Worm (Caenorhabditis elegans) whole organism, L1 larva: ENCODE data around the gene oac-14.

Source experiments
- C16A3.4 ChIP-seq: fragments of 150-350 bp; optimal IDR thresholded peaks from 2 replicates; lab custom pipeline; 2014; ENCODE audit warnings: missing biosample characterization, missing genetic modification characterization
- alr-1 ChIP-seq: fragments of 200-800 bp; sonication (Bioruptor generic); optimal IDR thresholded peaks from 2 replicates; lab custom pipeline; 2018; ENCODE audit warnings: borderline replicate concordance, mild to moderate bottlenecking, missing genetic modification characterization, missing compliant biosample characterization
- aly-2 ChIP-seq: fragments of 150-350 bp; optimal IDR thresholded peaks from 2 replicates; lab custom pipeline; 2014; ENCODE audit warnings: missing biosample characterization, missing genetic modification characterization
- ceh-8 ChIP-seq: fragments of 200-800 bp; sonication (Bioruptor generic); optimal IDR thresholded peaks from 2 replicates; lab custom pipeline; 2018; ENCODE audit warnings: mild to moderate bottlenecking, missing genetic modification characterization, moderate library complexity, missing compliant biosample characterization
- ceh-82 ChIP-seq, 3 experiments: fragments of 150-350 bp in 1 of 3; sonication (generic microtip) in 2 of 3; optimal IDR thresholded peaks; 2 replicates each; lab custom pipeline; 2014 to 2017; ENCODE audit warnings: missing biosample characterization in 3 of 3, missing genetic modification characterization in 3 of 3
- ceh-88 ChIP-seq: fragments of 200-800 bp; sonication (Bioruptor generic); IDR thresholded peaks from 2 replicates; pipeline ENCODE4 v1.3.6; 2022; ENCODE audit warnings: missing genetic modification characterization, missing compliant biosample characterization
- ceh-90 ChIP-seq: sonication (generic microtip); optimal IDR thresholded peaks from 2 replicates; lab custom pipeline; 2016; ENCODE audit warnings: missing genetic modification characterization, missing compliant biosample characterization
- ces-1 ChIP-seq: fragments of 150-350 bp; optimal IDR thresholded peaks from 2 replicates; lab custom pipeline; 2014; ENCODE audit warnings: missing biosample characterization, missing genetic modification reagents, missing genetic modification characterization
- dpl-1 ChIP-seq, 3 experiments: fragments of 150-350 bp in 2 of 3; sonication (generic microtip) in 1 of 3; optimal IDR thresholded peaks; 2 replicates each; lab custom pipeline; 2014 to 2017; ENCODE audit warnings: missing biosample characterization in 3 of 3, missing genetic modification characterization in 3 of 3, missing genetic modification reagents in 3 of 3
- efl-1 ChIP-seq, 4 experiments: fragments of 150-350 bp; optimal IDR thresholded peaks in 3 of 4; peaks in 1 of 4; 1 replicate in 1 of 4; 2 replicates in 3 of 4; lab custom pipeline; 2014; ENCODE audit warnings: missing biosample characterization in 2 of 4, missing genetic modification characterization in 2 of 4, missing genetic modification reagents in 2 of 4
- egl-13 ChIP-seq: sonication (generic microtip); optimal IDR thresholded peaks from 2 replicates; lab custom pipeline; 2016; ENCODE audit warnings: missing genotype, missing genetic modification reagents, missing genetic modification characterization, missing compliant biosample characterization
- egl-27 ChIP-seq, 2 experiments: fragments of 150-350 bp in 1 of 2; sonication (generic microtip); optimal IDR thresholded peaks; 3 replicates each; lab custom pipeline; 2017 to 2018; ENCODE audit warnings: missing biosample characterization in 2 of 2, missing genetic modification characterization in 2 of 2, missing genetic modification reagents in 2 of 2
- elt-2 ChIP-seq: sonication (generic microtip); optimal IDR thresholded peaks from 2 replicates; lab custom pipeline; 2016; ENCODE audit warnings: missing genetic modification characterization, mild to moderate bottlenecking, inconsistent platforms, missing compliant biosample characterization, missing genetic modification reagents
- ets-5 ChIP-seq: fragments of 200-800 bp; sonication (Bioruptor generic); IDR thresholded peaks from 2 replicates; pipeline ENCODE4 v1.3.6; 2022; ENCODE audit warnings: missing genetic modification characterization, missing compliant biosample characterization
- fkh-10 ChIP-seq: sonication (generic microtip); optimal IDR thresholded peaks from 2 replicates; lab custom pipeline; 2017; ENCODE audit warnings: missing biosample characterization, missing genetic modification reagents, missing genetic modification characterization
- fkh-8 ChIP-seq: sonication (generic microtip); optimal IDR thresholded peaks from 2 replicates; lab custom pipeline; 2016; ENCODE audit warnings: mild to moderate bottlenecking, missing genetic modification characterization, missing compliant biosample characterization
- isw-1 ChIP-seq: fragments of 200-800 bp; sonication (Bioruptor generic); IDR thresholded peaks from 2 replicates; pipeline ENCODE4 v1.3.6; 2022; ENCODE audit warnings: missing genetic modification characterization, missing compliant biosample characterization
- lin-14 ChIP-seq: fragments of 200-800 bp; sonication (Bioruptor generic); optimal IDR thresholded peaks from 2 replicates; lab custom pipeline; 2018; ENCODE audit warnings: mild to moderate bottlenecking, missing genetic modification characterization, moderate library complexity, missing compliant biosample characterization
- lin-15B ChIP-seq: fragments of 150-350 bp; sonication (generic microtip); optimal IDR thresholded peaks from 3 replicates; lab custom pipeline; 2014; ENCODE audit warnings: missing biosample characterization, missing genetic modification characterization
- lin-39 ChIP-seq: fragments of 150-350 bp; optimal IDR thresholded peaks from 2 replicates; lab custom pipeline; 2014; ENCODE audit warnings: missing biosample characterization, missing genetic modification reagents, missing genetic modification characterization
- mep-1 ChIP-seq: fragments of 150-350 bp; optimal IDR thresholded peaks from 2 replicates; lab custom pipeline; 2014; ENCODE audit warnings: missing biosample characterization, missing genetic modification characterization
- nhr-12 ChIP-seq: sonication (generic microtip); optimal IDR thresholded peaks from 2 replicates; lab custom pipeline; 2017; ENCODE audit warnings: missing biosample characterization, missing genetic modification characterization
- nhr-20 ChIP-seq: sonication (generic microtip); optimal IDR thresholded peaks from 2 replicates; lab custom pipeline; 2016; ENCODE audit warnings: mild to moderate bottlenecking, missing genetic modification characterization, missing compliant biosample characterization
- nhr-237 ChIP-seq: fragments of 150-350 bp; optimal IDR thresholded peaks from 2 replicates; lab custom pipeline; 2014; ENCODE audit warnings: missing biosample characterization, missing genetic modification characterization
- nhr-28 ChIP-seq: fragments of 150-350 bp; optimal IDR thresholded peaks from 2 replicates; lab custom pipeline; 2014; ENCODE audit warnings: missing biosample characterization, missing genetic modification characterization
- nhr-71 ChIP-seq: sonication (generic microtip); optimal IDR thresholded peaks from 2 replicates; lab custom pipeline; 2016; ENCODE audit warnings: mild to moderate bottlenecking, missing genetic modification characterization, moderate library complexity, missing compliant biosample characterization
- nhr-76 ChIP-seq: sonication (generic microtip); optimal IDR thresholded peaks from 2 replicates; lab custom pipeline; 2017; ENCODE audit warnings: missing biosample characterization, missing genetic modification characterization
- nhr-85 ChIP-seq: sonication (generic microtip); peaks from one replicate; lab custom pipeline; 2016; ENCODE audit warnings: missing genetic modification characterization, inconsistent platforms, missing compliant biosample characterization
- pag-3 ChIP-seq: sonication (generic microtip); optimal IDR thresholded peaks from 2 replicates; lab custom pipeline; 2017; ENCODE audit warnings: missing genetic modification characterization, mild to moderate bottlenecking, missing compliant biosample characterization, antibody characterized with exemption, borderline replicate concordance; ENCODE audit not compliant: insufficient read depth
- rnt-1 ChIP-seq: sonication (generic microtip); optimal IDR thresholded peaks from 2 replicates; lab custom pipeline; 2016; ENCODE audit warnings: mild to moderate bottlenecking, missing genetic modification characterization, moderate library complexity, missing compliant biosample characterization
- snu-23 ChIP-seq: sonication (generic microtip); optimal IDR thresholded peaks from 2 replicates; lab custom pipeline; 2016; ENCODE audit warnings: missing genetic modification characterization, missing compliant biosample characterization
- unc-62 ChIP-seq: fragments of 150-350 bp; optimal IDR thresholded peaks from 2 replicates; lab custom pipeline; 2014; ENCODE audit warnings: missing biosample characterization, missing genetic modification reagents, missing genetic modification characterization
- unc-98 ChIP-seq: fragments of 200-800 bp; sonication (Bioruptor generic); IDR thresholded peaks from 2 replicates; pipeline ENCODE4 v1.3.6; 2022; ENCODE audit warnings: missing genetic modification characterization, missing compliant biosample characterization
- zag-1 ChIP-seq: fragments of 150-350 bp; optimal IDR thresholded peaks from 2 replicates; lab custom pipeline; 2014; ENCODE audit warnings: missing biosample characterization, missing genetic modification characterization
- ztf-11 ChIP-seq, 2 experiments: sonication (generic microtip); optimal IDR thresholded peaks; 2 replicates each; lab custom pipeline; 2016 to 2017; ENCODE audit warnings: missing genetic modification characterization in 2 of 2, missing biosample characterization in 1 of 2, missing compliant biosample characterization in 1 of 2

Gene oac-14

DNA sequence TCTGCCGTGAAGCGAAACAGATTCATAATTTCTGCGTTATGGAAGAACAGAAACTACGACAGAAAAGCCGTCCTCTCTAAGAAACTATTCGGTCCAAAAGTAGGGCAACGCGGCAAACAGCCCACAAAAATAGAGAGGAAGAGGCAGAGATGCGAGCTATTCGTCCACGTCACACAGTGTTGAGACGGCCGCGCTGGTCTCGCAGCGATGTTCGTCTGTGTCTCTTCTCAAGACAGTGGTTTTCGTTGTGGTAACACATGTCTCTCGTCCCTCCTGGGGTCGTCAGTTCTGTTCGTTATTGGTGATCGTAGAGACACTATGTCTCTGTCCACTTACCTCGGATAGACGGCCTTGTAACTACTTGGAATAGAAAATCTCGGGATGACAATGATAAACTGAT is 16.9 kb upstream of the oac-14 start, which contains the start of gene erd-2.1 (continued):
- TF ChIP-seq nhr-76 (tag; lab: Kevin White, UChicago) (no peak), pag-3 (tag; lab: Kevin White, UChicago) (no peak), egl-13 (tag; lab: Kevin White, UChicago) (no peak)

DNA sequence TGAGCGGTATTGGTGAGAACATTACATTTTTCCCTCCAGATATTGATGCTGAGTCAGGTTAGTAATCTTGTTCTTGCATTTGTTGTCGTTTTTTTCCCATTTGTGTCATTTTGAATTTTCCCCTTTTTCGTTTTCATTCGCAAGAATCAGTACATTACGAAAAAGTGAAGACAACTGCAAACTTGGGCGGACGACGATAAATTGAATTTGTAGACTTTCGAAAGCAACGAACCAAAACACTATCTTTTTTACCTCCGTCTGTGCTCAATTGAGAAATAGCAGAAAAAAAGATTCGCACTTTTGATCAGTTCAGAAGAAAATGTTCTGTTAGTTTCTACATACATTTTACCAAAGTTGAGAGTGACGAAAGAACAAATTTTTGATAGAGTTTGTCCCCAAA is 13.3 kb upstream of the oac-14 start:
- TF ChIP-seq lin-14 (GFP tag; lab: Kevin White, UChicago) (peak; percentile 50), lin-39 (tag; lab: Kevin White, UChicago) (no peak), fkh-10 (GFP tag; lab: Kevin White, UChicago) (peak; percentile 37)

DNA sequence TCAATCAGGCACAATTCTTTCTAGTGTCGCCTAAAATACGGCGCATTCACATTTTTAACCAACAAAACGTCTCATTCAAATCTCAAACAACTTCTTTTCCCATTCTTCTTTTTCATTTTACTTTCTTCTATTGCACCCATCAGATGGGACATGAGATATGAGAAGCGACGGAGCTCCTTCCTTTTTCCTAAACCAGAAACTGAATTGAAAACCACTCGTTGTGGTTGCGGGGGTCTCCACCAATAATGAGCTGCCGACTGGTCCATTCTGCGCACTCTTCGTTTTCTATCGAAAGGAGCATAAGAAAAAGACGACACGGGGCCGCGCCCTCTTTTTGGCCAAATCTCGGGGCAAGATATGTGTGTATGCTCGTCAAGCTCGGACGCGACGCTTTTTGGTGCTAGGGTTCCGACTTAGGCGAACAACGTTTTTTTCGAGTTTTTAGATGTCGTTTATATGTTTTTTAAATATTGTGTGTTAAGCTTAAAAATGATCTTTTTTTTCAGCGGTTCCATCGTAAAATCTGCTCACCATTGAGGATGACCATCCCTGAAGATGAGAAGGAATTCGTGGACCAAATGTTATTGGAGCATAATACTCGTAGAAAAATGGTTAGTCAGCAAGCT is 12.6 kb upstream of the oac-14 start, which contains the start of gene F09B9.5:
F09B9.5 (plus strand) TSS at position 501 of the 626 bp plus-strand sequence.
- TF ChIP-seq ces-1 (GFP tag; lab: Kevin White, UChicago) = peak; percentile 59
- no peak for TF ChIP-seq lin-15B (tag; lab: Kevin White, UChicago)
- no peak for TF ChIP-seq alr-1 (tag; lab: Kevin White, UChicago)
- no peak for TF ChIP-seq unc-98 (GFP tag; lab: Robert Waterston, UW)
- TF ChIP-seq ceh-88 = no peak
- TF ChIP-seq efl-1 (optimal IDR thresholded peaks at IDR 0.05; lab: Kevin White, UChicago) = no peak
- TF ChIP-seq efl-1 (GFP tag; optimal IDR thresholded peaks at IDR 0.05 in 1 of 2; lab: Kevin White, UChicago) = peak in 1 of 2 experiments; percentile 43
- peak in 2 of 3 experiments; percentile 13 to 32 for TF ChIP-seq ceh-82 (tag; optimal IDR thresholded peaks at IDR 0.05; lab: Kevin White, UChicago)
- peak; percentile 12; the same call in 1 of the 2 replicates for TF ChIP-seq isw-1 (GFP tag; lab: Robert Waterston, UW)
- TF ChIP-seq lin-14 (GFP tag; lab: Kevin White, UChicago) = peak; percentile 66
- no peak for TF ChIP-seq aly-2 (tag; lab: Kevin White, UChicago)

DNA sequence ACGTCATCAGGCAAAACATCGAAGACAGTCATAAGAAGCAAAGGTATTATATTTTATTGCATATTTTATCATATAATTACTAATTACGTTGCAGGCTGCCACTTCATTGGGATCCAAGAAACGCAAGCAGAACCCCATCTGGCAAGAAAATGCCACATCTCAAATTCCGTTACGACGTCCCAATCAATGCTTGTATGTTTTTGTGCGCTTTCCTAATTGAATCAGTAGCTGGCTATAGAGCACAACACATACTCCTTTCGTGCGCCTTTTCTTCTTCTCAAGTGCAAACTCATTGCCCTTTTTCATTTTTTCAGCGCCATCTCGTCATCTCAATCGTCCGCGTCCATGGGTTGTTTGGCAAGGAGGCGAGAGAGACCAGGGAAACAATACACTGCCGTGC is 9.1 kb upstream of the oac-14 start:
- TF ChIP-seq lin-14 (GFP tag; lab: Kevin White, UChicago) (peak; percentile 43), ces-1 (GFP tag; lab: Kevin White, UChicago) (peak; percentile 22), nhr-28 (no peak), egl-27 (tag; optimal IDR thresholded peaks at IDR 0.05; lab: Kevin White, UChicago) (no peak)

DNA sequence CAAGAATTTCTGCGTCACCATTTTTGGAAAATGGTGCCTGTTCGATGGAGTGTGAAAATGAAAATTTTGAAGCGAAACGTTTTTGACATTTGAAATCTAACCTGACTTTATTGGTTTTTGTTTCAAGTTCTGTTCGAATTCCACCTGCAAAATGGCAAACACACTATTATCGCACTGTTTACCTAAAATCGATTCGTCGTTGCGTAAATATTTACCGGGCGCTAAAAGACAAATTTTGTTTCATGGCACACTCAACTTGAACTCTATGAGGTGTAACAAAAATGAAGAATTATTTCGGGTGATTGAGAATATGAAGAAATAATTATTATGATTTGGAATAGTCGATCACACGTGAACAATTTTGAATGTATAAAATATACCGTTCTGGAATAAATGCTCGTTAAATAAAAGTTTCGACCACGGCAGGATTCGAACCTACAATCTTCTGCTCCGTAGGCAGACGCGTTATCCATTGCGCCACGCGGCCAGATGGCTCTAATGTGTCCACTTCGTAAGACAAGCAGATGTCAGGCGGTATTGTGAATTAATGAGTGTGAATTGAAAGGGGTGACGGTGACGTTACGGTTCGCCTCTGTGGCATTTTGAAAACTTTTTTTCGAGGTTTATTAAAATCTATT is 6.5 kb upstream of the oac-14 start:
- TF ChIP-seq nhr-237 (tag; lab: Kevin White, UChicago) (no peak), ceh-90 (tag; lab: Kevin White, UChicago) (no peak), mep-1 (tag; lab: Kevin White, UChicago) (peak; percentile 1), lin-14 (GFP tag; lab: Kevin White, UChicago) (peak; percentile 33), nhr-85 (tag; lab: Kevin White, UChicago) (peak; percentile 51), C16A3.4 (tag; lab: Kevin White, UChicago) (no peak), rnt-1 (peak; percentile 7), nhr-12 (tag; lab: Kevin White, UChicago) (no peak), dpl-1 (GFP tag; optimal IDR thresholded peaks at IDR 0.05; lab: Kevin White, UChicago) (no peak), snu-23 (GFP tag; lab: Kevin White, UChicago) (peak; percentile 16), ces-1 (GFP tag; lab: Kevin White, UChicago) (no peak), fkh-8 (tag; lab: Kevin White, UChicago) (no peak), unc-98 (GFP tag; lab: Robert Waterston, UW) (no peak), elt-2 (peak; percentile 9), aly-2 (tag; lab: Kevin White, UChicago) (no peak), unc-62 (GFP tag; lab: Kevin White, UChicago) (no peak), ets-5 (GFP tag; lab: Robert Waterston, UW) (no peak), zag-1 (tag; lab: Kevin White, UChicago) (no peak), nhr-71 (tag; lab: Kevin White, UChicago) (peak; percentile 35), ztf-11 (tag; optimal IDR thresholded peaks at IDR 0.05; lab: Kevin White, UChicago) (peak in 1 of 2 experiments; percentile 22), egl-27 (tag; optimal IDR thresholded peaks at IDR 0.05; lab: Kevin White, UChicago) (peak in 1 of 2 experiments; percentile 18), ceh-8 (GFP tag; lab: Kevin White, UChicago) (no peak), nhr-20 (tag; lab: Kevin White, UChicago) (peak; percentile 12)
